Worm (Caenorhabditis elegans) whole organism, L1 larva: ENCODE results near the gene nhr-56.

Experiments used
- C04F5.9 ChIP-seq: sonication (generic microtip); optimal IDR thresholded peaks from 2 replicates; lab custom pipeline; 2016; ENCODE audit warnings: missing genetic modification characterization, missing compliant biosample characterization
- C34B4.2 ChIP-seq: sonication (generic microtip); optimal IDR thresholded peaks from 2 replicates; lab custom pipeline; 2017; ENCODE audit warnings: mild to moderate bottlenecking, missing genetic modification characterization, missing compliant biosample characterization
- F16B12.6 ChIP-seq: fragments of 150-350 bp; optimal IDR thresholded peaks from 2 replicates; lab custom pipeline; 2014; ENCODE audit warnings: missing biosample characterization, missing genetic modification characterization
- Y116A8C.19 ChIP-seq: sonication (generic microtip); optimal IDR thresholded peaks from 2 replicates; lab custom pipeline; 2016; ENCODE audit warnings: missing compliant biosample characterization, missing genetic modification characterization, borderline replicate concordance
- alr-1 ChIP-seq: fragments of 200-800 bp; sonication (Bioruptor generic); optimal IDR thresholded peaks from 2 replicates; lab custom pipeline; 2018; ENCODE audit warnings: borderline replicate concordance, mild to moderate bottlenecking, missing genetic modification characterization, missing compliant biosample characterization
- ama-1 ChIP-seq: fragments of 150-350 bp; optimal IDR thresholded peaks from 2 replicates; lab custom pipeline; 2014
- blmp-1 ChIP-seq: fragments of 150-350 bp; optimal IDR thresholded peaks from 2 replicates; lab custom pipeline; 2014; ENCODE audit warnings: missing biosample characterization, missing genetic modification characterization
- ceh-63 ChIP-seq: fragments of 200-800 bp; sonication (Bioruptor generic); optimal IDR thresholded peaks from 2 replicates; lab custom pipeline; 2018; ENCODE audit warnings: mild to moderate bottlenecking, missing genetic modification characterization, missing compliant biosample characterization
- ceh-82 ChIP-seq, 3 experiments: fragments of 150-350 bp in 1 of 3; sonication (generic microtip) in 2 of 3; optimal IDR thresholded peaks; 2 replicates each; lab custom pipeline; 2014 to 2017; ENCODE audit warnings: missing biosample characterization in 3 of 3, missing genetic modification characterization in 3 of 3
- ceh-88 ChIP-seq: fragments of 200-800 bp; sonication (Bioruptor generic); IDR thresholded peaks from 2 replicates; pipeline ENCODE4 v1.3.6; 2022; ENCODE audit warnings: missing genetic modification characterization, missing compliant biosample characterization
- dsc-1 ChIP-seq: sonication (generic microtip); optimal IDR thresholded peaks from 2 replicates; lab custom pipeline; 2016; ENCODE audit warnings: mild to moderate bottlenecking, missing genetic modification characterization, missing compliant biosample characterization
- efl-1 ChIP-seq, 4 experiments: fragments of 150-350 bp; optimal IDR thresholded peaks in 3 of 4; peaks in 1 of 4; 1 replicate in 1 of 4; 2 replicates in 3 of 4; lab custom pipeline; 2014; ENCODE audit warnings: missing biosample characterization in 2 of 4, missing genetic modification characterization in 2 of 4, missing genetic modification reagents in 2 of 4
- egl-27 ChIP-seq, 2 experiments: fragments of 150-350 bp in 1 of 2; sonication (generic microtip); optimal IDR thresholded peaks; 3 replicates each; lab custom pipeline; 2017 to 2018; ENCODE audit warnings: missing biosample characterization in 2 of 2, missing genetic modification characterization in 2 of 2, missing genetic modification reagents in 2 of 2
- elt-3 ChIP-seq, 6 experiments: fragments of 150-350 bp in 1 of 6; sonication (generic microtip); optimal IDR thresholded peaks; 2 replicates each; lab custom pipeline; 2017 to 2018; ENCODE audit warnings: missing biosample characterization in 6 of 6, missing genetic modification characterization in 6 of 6, inconsistent platforms in 1 of 6
- ets-5 ChIP-seq: fragments of 200-800 bp; sonication (Bioruptor generic); IDR thresholded peaks from 2 replicates; pipeline ENCODE4 v1.3.6; 2022; ENCODE audit warnings: missing genetic modification characterization, missing compliant biosample characterization
- fkh-10 ChIP-seq: sonication (generic microtip); optimal IDR thresholded peaks from 2 replicates; lab custom pipeline; 2017; ENCODE audit warnings: missing biosample characterization, missing genetic modification reagents, missing genetic modification characterization
- fkh-4 ChIP-seq: sonication (generic microtip); optimal IDR thresholded peaks from 2 replicates; lab custom pipeline; 2016; ENCODE audit warnings: missing compliant biosample characterization, missing genetic modification characterization, borderline replicate concordance
- fos-1 ChIP-seq: fragments of 150-350 bp; optimal IDR thresholded peaks from 2 replicates; lab custom pipeline; 2014; ENCODE audit warnings: missing biosample characterization, missing genetic modification characterization
- hlh-17 ChIP-seq: fragments of 200-800 bp; sonication (Bioruptor generic); optimal IDR thresholded peaks from 2 replicates; lab custom pipeline; 2018; ENCODE audit warnings: missing genetic modification characterization, mild to moderate bottlenecking, missing compliant biosample characterization, moderate library complexity, borderline replicate concordance
- hlh-4 ChIP-seq: sonication (generic microtip); optimal IDR thresholded peaks from 2 replicates; lab custom pipeline; 2016; ENCODE audit warnings: mild to moderate bottlenecking, missing genetic modification characterization, missing compliant biosample characterization
- isw-1 ChIP-seq: fragments of 200-800 bp; sonication (Bioruptor generic); IDR thresholded peaks from 2 replicates; pipeline ENCODE4 v1.3.6; 2022; ENCODE audit warnings: missing genetic modification characterization, missing compliant biosample characterization
- jun-1 ChIP-seq: fragments of 150-350 bp; optimal IDR thresholded peaks from 2 replicates; lab custom pipeline; 2014; ENCODE audit warnings: missing biosample characterization, missing genetic modification reagents, missing genetic modification characterization
- lin-13 ChIP-seq: fragments of 150-350 bp; optimal IDR thresholded peaks from 2 replicates; lab custom pipeline; 2014; ENCODE audit warnings: missing biosample characterization, missing genetic modification reagents, missing genetic modification characterization
- lin-14 ChIP-seq: fragments of 200-800 bp; sonication (Bioruptor generic); optimal IDR thresholded peaks from 2 replicates; lab custom pipeline; 2018; ENCODE audit warnings: mild to moderate bottlenecking, missing genetic modification characterization, moderate library complexity, missing compliant biosample characterization
- mdl-1 ChIP-seq, 2 experiments: fragments of 150-350 bp; optimal IDR thresholded peaks; 2 replicates each; lab custom pipeline; 2014 to 2017; ENCODE audit warnings: missing biosample characterization in 2 of 2, missing genetic modification characterization in 2 of 2, inconsistent platforms in 1 of 2
- mef-2 ChIP-seq: fragments of 150-350 bp; optimal IDR thresholded peaks from 2 replicates; lab custom pipeline; 2014; ENCODE audit warnings: missing biosample characterization, missing genetic modification characterization
- nhr-11 ChIP-seq: fragments of 150-350 bp; optimal IDR thresholded peaks from 2 replicates; lab custom pipeline; 2014; ENCODE audit warnings: missing biosample characterization, missing genetic modification characterization
- nhr-76 ChIP-seq: sonication (generic microtip); optimal IDR thresholded peaks from 2 replicates; lab custom pipeline; 2017; ENCODE audit warnings: missing biosample characterization, missing genetic modification characterization
- nhr-84 ChIP-seq: sonication (generic microtip); optimal IDR thresholded peaks from 2 replicates; lab custom pipeline; 2017; ENCODE audit warnings: missing biosample characterization, missing genetic modification characterization
- pqm-1 ChIP-seq: sonication (generic microtip); optimal IDR thresholded peaks from 3 replicates; lab custom pipeline; 2017; ENCODE audit warnings: missing biosample characterization, missing genetic modification characterization
- rnt-1 ChIP-seq: sonication (generic microtip); optimal IDR thresholded peaks from 2 replicates; lab custom pipeline; 2016; ENCODE audit warnings: mild to moderate bottlenecking, missing genetic modification characterization, moderate library complexity, missing compliant biosample characterization
- skn-1 ChIP-seq: fragments of 150-350 bp; optimal IDR thresholded peaks from 2 replicates; lab custom pipeline; 2014; ENCODE audit warnings: missing biosample characterization, missing genetic modification characterization
- snpc-4 ChIP-seq: fragments of 150-350 bp; optimal IDR thresholded peaks from 2 replicates; lab custom pipeline; 2014; ENCODE audit warnings: missing biosample characterization, missing genetic modification characterization
- snu-23 ChIP-seq: sonication (generic microtip); optimal IDR thresholded peaks from 2 replicates; lab custom pipeline; 2016; ENCODE audit warnings: missing genetic modification characterization, missing compliant biosample characterization
- zag-1 ChIP-seq: fragments of 150-350 bp; optimal IDR thresholded peaks from 2 replicates; lab custom pipeline; 2014; ENCODE audit warnings: missing biosample characterization, missing genetic modification characterization
- zip-4 ChIP-seq: fragments of 200-800 bp; sonication (Bioruptor generic); optimal IDR thresholded peaks from 2 replicates; lab custom pipeline; 2018; ENCODE audit warnings: mild to moderate bottlenecking, missing genetic modification characterization, moderate library complexity, missing compliant biosample characterization

The nhr-56 gene

ce11 chrV:2204080-2204479 lies 14.7 kb upstream of the nhr-56 start, which contains the start of gene cyp-33C12:
TSS of gene cyp-33C12 (minus strand) at chrV:2204400.
- TF ChIP-seq fkh-4 (tag; lab: Kevin White, UChicago) (peak; percentile 71), isw-1 (GFP tag; lab: Robert Waterston, UW) (no peak), dsc-1 (tag; lab: Kevin White, UChicago) (peak; percentile 91)

- TF ChIP-seq mef-2 (tag; lab: Kevin White, UChicago) (no peak), ama-1 (no peak), snu-23 (GFP tag; lab: Kevin White, UChicago) (no peak), C04F5.9 (tag; lab: Kevin White, UChicago) (no peak), jun-1 (no peak), Y116A8C.19 (tag; lab: Kevin White, UChicago) (no peak), nhr-76 (tag; lab: Kevin White, UChicago) (no peak), alr-1 (tag; lab: Kevin White, UChicago) (no peak), ceh-82 (tag; optimal IDR thresholded peaks at IDR 0.05; lab: Kevin White, UChicago) (no peak), blmp-1 (no peak), mdl-1 (tag; optimal IDR thresholded peaks at IDR 0.05; lab: Kevin White, UChicago) (no peak), elt-3 (tag; optimal IDR thresholded peaks at IDR 0.05; lab: Kevin White, UChicago) (no peak), zip-4 (GFP tag; lab: Kevin White, UChicago) (no peak), zag-1 (tag; lab: Kevin White, UChicago) (no peak), pqm-1 (no peak), fos-1 (no peak), lin-13 (GFP tag; lab: Kevin White, UChicago) (no peak)
Observed at ce11 chrV:2206181-2206580, 12.6 kb upstream of the nhr-56 start, which contains the start of gene srt-40. TSS of gene srt-40 (minus strand) at chrV:2206281.

ce11 chrV:2206801-2207200 lies 12.0 kb upstream of the nhr-56 start, which contains the start of gene svh-11:
TSS of gene svh-11 (plus strand) at chrV:2207101.
- TF ChIP-seq lin-14 (GFP tag; lab: Kevin White, UChicago): no peak
- TF ChIP-seq egl-27 (tag; optimal IDR thresholded peaks at IDR 0.05; lab: Kevin White, UChicago): no peak
- no peak for TF ChIP-seq C34B4.2
- TF ChIP-seq ceh-88 (GFP tag; lab: Robert Waterston, UW): no peak
- TF ChIP-seq F16B12.6 (tag; lab: Kevin White, UChicago): no peak
- no peak for TF ChIP-seq fkh-10
- TF ChIP-seq fos-1: no peak
- TF ChIP-seq rnt-1 (tag; lab: Kevin White, UChicago): no peak
- TF ChIP-seq ets-5 (GFP tag; lab: Robert Waterston, UW): no peak
- no peak for TF ChIP-seq efl-1 (optimal IDR thresholded peaks at IDR 0.05; lab: Kevin White, UChicago)
- TF ChIP-seq efl-1 (GFP tag; optimal IDR thresholded peaks at IDR 0.05 in 1 of 2; lab: Kevin White, UChicago): no peak
- TF ChIP-seq fkh-4 (tag; lab: Kevin White, UChicago): no peak
- TF ChIP-seq blmp-1: no peak
- TF ChIP-seq hlh-17 (GFP tag; lab: Kevin White, UChicago): no peak
- TF ChIP-seq nhr-76 (tag; lab: Kevin White, UChicago): no peak
- no peak for TF ChIP-seq zag-1 (tag; lab: Kevin White, UChicago)

ce11 chrV:2207527-2207926 lies 11.3 kb upstream of the nhr-56 start:
- TF ChIP-seq nhr-11 (tag; lab: Kevin White, UChicago) (no peak), blmp-1 (no peak), ceh-63 (GFP tag; lab: Kevin White, UChicago) (no peak), nhr-84 (tag; lab: Kevin White, UChicago) (no peak), snpc-4 (tag; lab: Kevin White, UChicago) (no peak), hlh-4 (no peak), skn-1 (no peak), zip-4 (GFP tag; lab: Kevin White, UChicago) (no peak)
